Fruit fly (Drosophila melanogaster) whole organism, embryonic: Measurements from ENCODE around the gene Tlk.

Experiments
- CG32772 ChIP-seq: fragments of 200-800 bp; sonication (Bioruptor generic); IDR thresholded peaks from 2 replicates; pipeline ENCODE4 v1.3.6; 2022; ENCODE audit warnings: missing biosample characterization, missing genetic modification characterization
- Dip3 ChIP-seq: fragments of 200-800 bp; sonication (Bioruptor generic); optimal IDR thresholded peaks from 3 replicates; lab custom pipeline; 2016; ENCODE audit warnings: missing biosample characterization, missing genetic modification characterization
- Myb ChIP-seq: fragments of 200-800 bp; sonication (Bioruptor generic); optimal IDR thresholded peaks from 2 replicates; lab custom pipeline; 2016; ENCODE audit warnings: missing biosample characterization, missing genetic modification characterization
- Side ChIP-seq: fragments of 200-800 bp; sonication (Bioruptor generic); optimal IDR thresholded peaks from 2 replicates; lab custom pipeline; 2016; ENCODE audit warnings: missing biosample characterization, missing genetic modification characterization
- crp ChIP-seq, 2 experiments: fragments of 200-800 bp; sonication (Bioruptor generic); optimal IDR thresholded peaks; 2 replicates in 1 of 2; 3 replicates in 1 of 2; lab custom pipeline; 2017; ENCODE audit warnings: missing biosample characterization in 2 of 2, missing genetic modification characterization in 2 of 2, mild to moderate bottlenecking in 1 of 2, moderate library complexity in 1 of 2
- disco-r ChIP-seq: fragments of 200-800 bp; sonication (Bioruptor generic); optimal IDR thresholded peaks from 2 replicates; lab custom pipeline; 2016; ENCODE audit warnings: missing biosample characterization, missing genetic modification characterization
- en ChIP-seq: fragments of 200-800 bp; sonication (Bioruptor generic); optimal IDR thresholded peaks from 2 replicates; lab custom pipeline; 2016; ENCODE audit warnings: missing biosample characterization, missing genetic modification characterization
- eve ChIP-seq, 2 experiments: fragments of >200 bp; optimal IDR thresholded peaks; 2 replicates each; lab custom pipeline; 2017; ENCODE audit warnings: missing biosample characterization in 2 of 2, missing genetic modification characterization in 2 of 2
- h ChIP-seq: fragments of >200 bp; optimal IDR thresholded peaks from 2 replicates; lab custom pipeline; 2017

- no peak for TF ChIP-seq Dip3 (GFP tag; lab: Kevin White, UChicago)
- no peak for TF ChIP-seq en (GFP tag; lab: Kevin White, UChicago)
- TF ChIP-seq disco-r (GFP tag; lab: Kevin White, UChicago) = no peak
- TF ChIP-seq CG32772 (GFP tag; lab: Robert Waterston, UW) = no peak
- TF ChIP-seq Side (GFP tag; lab: Kevin White, UChicago) = no peak
- TF ChIP-seq eve (GFP tag; optimal IDR thresholded peaks at IDR 0.05; lab: Kevin White, UChicago) = no peak
- no peak for TF ChIP-seq h (lab: Kevin White, UChicago)
- no peak for TF ChIP-seq Myb (GFP tag; lab: Kevin White, UChicago)
- TF ChIP-seq crp (GFP tag; optimal IDR thresholded peaks at IDR 0.05; lab: Kevin White, UChicago) = no peak
Measured at dm6 chrX:3837628-3838027, 117.8 kb downstream of the Tlk start.
